Fruit fly (Drosophila melanogaster): ENCODE measurements around the gene CG2930.

dm6 chrX:3862319-3862919 is 6.4 kb upstream of the CG2930 start:
- no peak for TF ChIP-seq CG8478 (optimal IDR thresholded peaks at IDR 0.05)
- TF ChIP-seq CTCF (optimal IDR thresholded peaks at IDR 0.05), result peak; percentile 50 to 58

Data from S2 (cell line).